Worm (Caenorhabditis elegans) whole organism, L3 larva: ENCODE results near the gene F12F6.7.

Experiments used
- R02D3.7 ChIP-seq: fragments of 150-350 bp; optimal IDR thresholded peaks from 2 replicates; lab custom pipeline; 2014; ENCODE audit warnings: missing biosample characterization, missing genetic modification characterization
- aly-2 ChIP-seq: fragments of 150-350 bp; optimal IDR thresholded peaks from 2 replicates; lab custom pipeline; 2014; ENCODE audit warnings: missing biosample characterization, missing genetic modification characterization
- ama-1 ChIP-seq: fragments of 150-350 bp; optimal IDR thresholded peaks from 2 replicates; lab custom pipeline; 2018
- ceh-16 ChIP-seq: sonication (generic microtip); optimal IDR thresholded peaks from 2 replicates; lab custom pipeline; 2017; ENCODE audit warnings: missing biosample characterization, missing genetic modification characterization
- ceh-28 ChIP-seq: fragments of 150-350 bp; optimal IDR thresholded peaks from 2 replicates; lab custom pipeline; 2014; ENCODE audit warnings: missing biosample characterization, missing genetic modification reagents, missing genetic modification characterization
- ceh-82 ChIP-seq: fragments of 150-350 bp; optimal IDR thresholded peaks from 2 replicates; lab custom pipeline; 2014; ENCODE audit warnings: missing biosample characterization, missing genetic modification characterization
- ceh-9 ChIP-seq: sonication (generic microtip); optimal IDR thresholded peaks from 2 replicates; lab custom pipeline; 2018; ENCODE audit warnings: missing biosample characterization, missing genetic modification characterization
- daf-12 ChIP-seq: fragments of 150-350 bp; optimal IDR thresholded peaks from 2 replicates; lab custom pipeline; 2014; ENCODE audit warnings: missing biosample characterization, missing genetic modification reagents, missing genetic modification characterization
- egl-27 ChIP-seq: sonication (generic microtip); optimal IDR thresholded peaks from 4 replicates; lab custom pipeline; 2017; ENCODE audit warnings: missing biosample characterization, missing genetic modification reagents, missing genetic modification characterization
- egl-5 ChIP-seq: fragments of 150-350 bp; optimal IDR thresholded peaks from 2 replicates; lab custom pipeline; 2017; ENCODE audit warnings: missing biosample characterization, missing genetic modification reagents, missing genetic modification characterization, inconsistent platforms
- elt-2 ChIP-seq: sonication (generic microtip); optimal IDR thresholded peaks from 2 replicates; lab custom pipeline; 2016; ENCODE audit warnings: missing genetic modification reagents, mild to moderate bottlenecking, missing genetic modification characterization, missing compliant biosample characterization
- elt-3 ChIP-seq, 3 experiments: fragments of 150-350 bp in 1 of 3; sonication (generic microtip) in 2 of 3; optimal IDR thresholded peaks; 2 replicates in 2 of 3; 4 replicates in 1 of 3; lab custom pipeline; 2014 to 2017; ENCODE audit warnings: missing biosample characterization in 3 of 3, missing genetic modification characterization in 3 of 3
- eor-1 ChIP-seq, 2 experiments: fragments of 150-350 bp; optimal IDR thresholded peaks; 2 replicates each; lab custom pipeline; 2014 to 2018; ENCODE audit warnings: missing biosample characterization in 2 of 2, missing genetic modification characterization in 2 of 2
- fkh-10 ChIP-seq: sonication (generic microtip); optimal IDR thresholded peaks from 2 replicates; lab custom pipeline; 2017; ENCODE audit warnings: missing biosample characterization, missing genetic modification reagents, missing genetic modification characterization
- fos-1 ChIP-seq: fragments of 150-350 bp; optimal IDR thresholded peaks from 2 replicates; lab custom pipeline; 2014; ENCODE audit warnings: missing biosample characterization, missing genetic modification characterization
- hmg-11 ChIP-seq: sonication (generic microtip); optimal IDR thresholded peaks from 2 replicates; lab custom pipeline; 2016; ENCODE audit warnings: missing genetic modification characterization, missing compliant biosample characterization
- jun-1 ChIP-seq: fragments of 150-350 bp; optimal IDR thresholded peaks from 2 replicates; lab custom pipeline; 2014; ENCODE audit warnings: missing biosample characterization, missing genetic modification reagents, missing genetic modification characterization
- lin-15B ChIP-seq: fragments of 150-350 bp; optimal IDR thresholded peaks from 2 replicates; lab custom pipeline; 2014; ENCODE audit warnings: missing biosample characterization, missing genetic modification characterization
- lin-39 ChIP-seq: fragments of 150-350 bp; optimal IDR thresholded peaks from 2 replicates; lab custom pipeline; 2018; ENCODE audit warnings: missing biosample characterization, missing genetic modification reagents, missing genetic modification characterization
- lsy-12 ChIP-seq: sonication (generic microtip); optimal IDR thresholded peaks from 2 replicates; lab custom pipeline; 2016; ENCODE audit warnings: mild to moderate bottlenecking, missing genetic modification characterization, missing compliant biosample characterization
- mml-1 ChIP-seq: fragments of 150-350 bp; sonication (generic microtip); optimal IDR thresholded peaks from 3 replicates; lab custom pipeline; 2014; ENCODE audit warnings: missing biosample characterization, missing genetic modification characterization
- nfya-1 ChIP-seq: sonication (generic microtip); optimal IDR thresholded peaks from 2 replicates; lab custom pipeline; 2017; ENCODE audit warnings: missing genetic modification characterization, mild to moderate bottlenecking, missing compliant biosample characterization, antibody characterized with exemption, moderate library complexity; ENCODE audit not compliant: insufficient read depth
- nhr-11 ChIP-seq: fragments of 150-350 bp; optimal IDR thresholded peaks from 2 replicates; lab custom pipeline; 2014; ENCODE audit warnings: missing biosample characterization, missing genetic modification characterization
- nhr-23 ChIP-seq: fragments of 150-350 bp; optimal IDR thresholded peaks from 2 replicates; lab custom pipeline; 2014; ENCODE audit warnings: missing biosample characterization, missing genetic modification reagents, missing genetic modification characterization
- nhr-28 ChIP-seq: fragments of 150-350 bp; optimal IDR thresholded peaks from 2 replicates; lab custom pipeline; 2014; ENCODE audit warnings: missing biosample characterization, missing genetic modification characterization
- nhr-67 ChIP-seq: fragments of 150-350 bp; optimal IDR thresholded peaks from 2 replicates; lab custom pipeline; 2014; ENCODE audit warnings: missing biosample characterization, missing genetic modification characterization
- nhr-76 ChIP-seq: fragments of 150-350 bp; sonication (generic microtip); optimal IDR thresholded peaks from 5 replicates; lab custom pipeline; 2014; ENCODE audit warnings: missing biosample characterization, missing genetic modification characterization
- nhr-77 ChIP-seq: fragments of 150-350 bp; optimal IDR thresholded peaks from 2 replicates; lab custom pipeline; 2014; ENCODE audit warnings: missing biosample characterization, missing genetic modification characterization
- pha-4 ChIP-seq: fragments of 150-350 bp; optimal IDR thresholded peaks from 2 replicates; lab custom pipeline; 2014; ENCODE audit warnings: missing biosample characterization, missing genetic modification reagents, missing genetic modification characterization
- pqm-1 ChIP-seq: fragments of 150-350 bp; optimal IDR thresholded peaks from 2 replicates; lab custom pipeline; 2017; ENCODE audit warnings: missing biosample characterization, missing genetic modification characterization, inconsistent platforms
- sea-2 ChIP-seq: fragments of 150-350 bp; sonication (generic microtip); optimal IDR thresholded peaks from 4 replicates; lab custom pipeline; 2014; ENCODE audit warnings: missing biosample characterization, missing genetic modification reagents, missing genetic modification characterization
- skn-1 ChIP-seq: fragments of 150-350 bp; optimal IDR thresholded peaks from 2 replicates; lab custom pipeline; 2014; ENCODE audit warnings: missing biosample characterization, missing genetic modification characterization
- snpc-4 ChIP-seq: fragments of 150-350 bp; optimal IDR thresholded peaks from 2 replicates; lab custom pipeline; 2014; ENCODE audit warnings: missing biosample characterization, missing genetic modification characterization
- tbx-2 ChIP-seq: sonication (generic microtip); optimal IDR thresholded peaks from 2 replicates; lab custom pipeline; 2016; ENCODE audit warnings: mild to moderate bottlenecking, missing genetic modification characterization, missing compliant biosample characterization
- unc-39 ChIP-seq: sonication (generic microtip); optimal IDR thresholded peaks from 4 replicates; lab custom pipeline; 2017; ENCODE audit warnings: missing biosample characterization, missing genetic modification characterization
- unc-62 ChIP-seq: fragments of 150-350 bp; sonication (generic microtip); optimal IDR thresholded peaks from 4 replicates; lab custom pipeline; 2014; ENCODE audit warnings: missing biosample characterization, missing genetic modification reagents, missing genetic modification characterization
- zag-1 ChIP-seq: fragments of 150-350 bp; optimal IDR thresholded peaks from 2 replicates; lab custom pipeline; 2014; ENCODE audit warnings: missing biosample characterization, missing genetic modification characterization
- ztf-11 ChIP-seq: fragments of 150-350 bp; optimal IDR thresholded peaks from 2 replicates; lab custom pipeline; 2014; ENCODE audit warnings: missing biosample characterization, missing genetic modification characterization
- ztf-4 ChIP-seq: fragments of 150-350 bp; optimal IDR thresholded peaks from 2 replicates; lab custom pipeline; 2014; ENCODE audit warnings: missing biosample characterization, missing genetic modification characterization

Gene F12F6.7

DNA sequence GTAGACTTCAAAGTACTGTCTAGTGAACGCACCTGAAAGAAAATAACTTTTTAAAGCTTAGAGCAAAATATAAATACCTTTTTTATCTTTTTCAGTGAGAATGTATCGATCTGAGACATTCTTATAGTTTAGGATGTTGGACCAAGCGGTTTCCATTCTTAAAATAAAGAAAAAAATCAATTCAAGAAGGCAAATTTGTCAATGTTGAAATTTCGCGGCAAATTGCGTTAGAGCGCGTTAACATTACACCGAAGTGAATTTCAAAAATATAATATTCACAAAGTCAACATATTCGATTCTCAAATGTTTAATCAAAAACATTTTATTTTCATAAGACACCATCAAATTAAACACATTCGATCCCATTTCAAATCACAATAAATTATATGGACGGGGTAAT, at the start of gene F12F6.7:
F12F6.7 (minus strand) TSS at position 157 of the 400 bp plus-strand sequence.
- TF ChIP-seq R02D3.7 (tag; lab: Kevin White, UChicago), result no peak
- peak; percentile 79 for TF ChIP-seq aly-2 (tag; lab: Kevin White, UChicago)

DNA sequence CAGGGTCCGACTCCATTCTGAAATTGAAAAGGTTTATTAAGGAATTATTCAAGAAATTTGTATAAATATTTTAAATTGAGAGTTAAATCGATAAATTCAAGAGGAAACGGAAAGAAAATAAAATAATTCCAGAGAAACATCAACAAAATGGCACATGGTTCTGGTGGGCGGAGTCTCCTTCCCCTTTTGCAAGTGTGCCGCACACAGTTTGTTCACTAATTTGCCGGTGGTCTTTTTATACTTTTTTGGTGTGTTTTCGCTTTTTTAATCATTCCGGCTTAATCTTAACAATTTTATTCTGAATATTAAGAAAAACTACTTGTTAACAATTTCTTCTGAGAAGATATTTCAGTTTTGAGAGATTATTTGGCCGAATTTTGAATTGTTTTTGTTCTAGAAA, 43.3 kb upstream of the F12F6.7 start, which contains the start of the genes ragc-1 and Y24F12A.1:
ragc-1 (minus strand) TSS at position 25 of the 400 bp plus-strand sequence.
Y24F12A.1 (plus strand) TSS at position 346 of the 400 bp plus-strand sequence.
- peak; percentile 42 for TF ChIP-seq egl-5 (tag; lab: Kevin White, UChicago)
- peak; percentile 37 for TF ChIP-seq lin-39 (tag; lab: Kevin White, UChicago)
- no peak for TF ChIP-seq ceh-28 (tag; lab: Kevin White, UChicago)
- TF ChIP-seq elt-2 (tag; lab: Kevin White, UChicago), result peak; percentile 47
- no peak for TF ChIP-seq eor-1 (tag; optimal IDR thresholded peaks at IDR 0.05; lab: Kevin White, UChicago)
- peak; percentile 42 for TF ChIP-seq lin-15B (tag; lab: Kevin White, UChicago)
- peak; percentile 19 for TF ChIP-seq nhr-23 (tag; lab: Kevin White, UChicago)
- TF ChIP-seq R02D3.7 (tag; lab: Kevin White, UChicago), result no peak
- TF ChIP-seq fos-1 (tag; lab: Kevin White, UChicago), result no peak
- TF ChIP-seq snpc-4, result peak; percentile 71
- no peak for TF ChIP-seq nhr-28
- TF ChIP-seq nfya-1 (tag; lab: Kevin White, UChicago), result peak; percentile 59
- TF ChIP-seq nhr-11, result no peak
- TF ChIP-seq hmg-11 (tag; lab: Kevin White, UChicago), result no peak
- no peak for TF ChIP-seq lsy-12
- TF ChIP-seq pha-4, result peak; percentile 84
- TF ChIP-seq ztf-4 (tag; lab: Kevin White, UChicago), result no peak
- no peak for TF ChIP-seq nhr-76 (tag; lab: Kevin White, UChicago)
- no peak for TF ChIP-seq unc-39 (tag; lab: Kevin White, UChicago)
- no peak for TF ChIP-seq mml-1 (tag; lab: Kevin White, UChicago)

DNA sequence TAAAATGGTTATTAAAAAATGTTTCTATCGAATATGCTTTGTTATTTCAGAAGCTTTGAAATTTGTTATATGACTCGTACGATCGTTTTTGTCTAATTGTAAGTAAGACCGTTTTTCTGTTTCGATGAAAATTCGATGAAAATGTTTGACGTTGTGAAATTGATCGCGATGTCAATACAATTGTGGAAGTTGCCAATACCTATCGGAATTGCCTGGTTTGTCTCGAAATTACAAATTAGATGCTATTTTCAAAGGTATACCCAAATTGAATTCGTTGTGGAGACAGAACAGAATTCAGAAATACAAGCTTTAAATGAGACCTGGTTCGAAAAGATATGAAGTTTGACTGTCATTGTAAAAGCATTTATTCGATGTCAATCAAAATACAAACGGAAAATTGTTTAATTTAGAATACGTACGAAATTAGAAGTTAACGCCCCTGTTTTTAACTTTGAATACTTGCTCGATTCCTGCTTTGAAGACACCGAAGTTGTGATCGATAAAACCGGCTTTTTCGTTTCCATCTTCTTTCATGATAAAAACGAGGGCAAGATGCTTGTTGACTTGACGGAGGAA, 41.7 kb upstream of the F12F6.7 start:
- TF ChIP-seq lin-15B (tag; lab: Kevin White, UChicago) (no peak), fos-1 (tag; lab: Kevin White, UChicago) (no peak), unc-62 (GFP tag; lab: Kevin White, UChicago) (no peak), pha-4 (no peak), ztf-11 (tag; lab: Kevin White, UChicago) (no peak), elt-3 (tag; optimal IDR thresholded peaks at IDR 0.05; lab: Kevin White, UChicago) (no peak), ama-1 (lab: Kevin White, UChicago) (no peak), nhr-11 (no peak), nhr-77 (tag; lab: Kevin White, UChicago) (no peak), snpc-4 (no peak), ztf-4 (tag; lab: Kevin White, UChicago) (no peak), ceh-9 (tag; lab: Kevin White, UChicago) (no peak), lsy-12 (no peak)

DNA sequence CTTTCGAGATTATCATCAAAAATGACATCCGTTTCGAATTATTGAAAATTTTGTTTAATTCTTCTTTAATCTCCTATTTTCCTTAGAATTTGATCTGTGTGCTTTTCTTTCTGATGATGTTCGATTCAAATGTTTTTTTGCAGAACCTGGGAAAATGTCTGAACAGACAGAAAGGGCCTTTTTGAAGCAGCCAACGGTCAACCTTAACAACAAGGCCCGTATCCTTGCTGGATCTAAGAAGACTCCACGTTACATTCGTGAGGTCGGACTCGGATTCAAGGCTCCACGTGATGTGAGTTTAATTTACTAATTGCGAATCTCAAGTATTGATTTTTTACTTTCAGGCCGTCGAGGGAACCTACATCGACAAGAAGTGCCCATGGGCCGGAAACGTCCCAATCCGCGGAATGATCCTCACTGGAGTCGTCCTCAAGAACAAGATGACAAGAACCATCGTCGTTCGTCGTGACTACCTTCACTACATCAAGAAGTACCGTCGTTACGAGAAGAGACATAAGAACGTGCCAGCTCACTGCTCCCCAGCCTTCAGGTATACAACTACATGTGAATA, 41.0 kb upstream of the F12F6.7 start, which contains the start of gene rps-11:
rps-11 (plus strand) TSS at position 144 of the 571 bp plus-strand sequence.
- no peak for TF ChIP-seq R02D3.7 (tag; lab: Kevin White, UChicago)
- TF ChIP-seq ceh-28 (tag; lab: Kevin White, UChicago), result no peak
- TF ChIP-seq egl-27 (tag; lab: Kevin White, UChicago), result no peak

DNA sequence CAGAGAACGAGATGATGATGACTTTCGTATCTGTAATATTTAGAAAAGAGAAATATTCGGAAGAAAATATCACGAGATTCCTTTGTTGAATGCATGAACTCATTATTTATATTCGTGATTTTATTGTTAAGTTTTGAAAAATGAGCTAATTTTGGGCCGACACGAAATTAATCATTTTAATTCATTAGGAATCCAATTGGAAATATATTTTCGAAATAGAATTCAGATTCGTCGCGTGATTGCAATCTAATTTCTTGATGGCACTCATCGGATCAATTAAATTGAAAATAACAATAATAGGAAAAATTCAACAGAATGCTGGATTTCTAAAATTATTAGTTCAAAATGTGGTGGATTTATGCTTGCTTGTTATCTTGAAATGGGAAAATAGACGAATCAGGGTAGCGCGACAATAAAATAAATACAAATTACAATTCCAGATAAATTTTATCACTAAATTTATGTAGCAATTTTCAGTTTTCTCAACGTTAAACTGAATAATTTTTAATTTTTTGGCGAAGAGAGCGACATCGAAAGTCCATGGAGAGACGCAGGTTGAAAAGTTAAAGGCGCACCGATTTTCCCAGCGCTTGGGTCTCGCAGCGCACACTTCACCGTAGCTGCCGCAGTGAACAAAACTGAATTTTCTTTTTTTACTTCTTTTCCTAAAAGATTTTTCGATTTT, 40.2 kb upstream of the F12F6.7 start:
- no peak for TF ChIP-seq zag-1 (tag; lab: Kevin White, UChicago)
- TF ChIP-seq ceh-16 (tag; lab: Kevin White, UChicago), result no peak
- no peak for TF ChIP-seq mml-1 (tag; lab: Kevin White, UChicago)
- no peak for TF ChIP-seq nhr-28
- no peak for TF ChIP-seq sea-2 (GFP tag; lab: Kevin White, UChicago)
- TF ChIP-seq fos-1 (tag; lab: Kevin White, UChicago), result no peak
- TF ChIP-seq ceh-82 (tag; lab: Kevin White, UChicago), result no peak
- peak; percentile 77 for TF ChIP-seq pha-4
- TF ChIP-seq elt-3 (tag; optimal IDR thresholded peaks at IDR 0.05; lab: Kevin White, UChicago), result no peak
- no peak for TF ChIP-seq nhr-11
- no peak for TF ChIP-seq ceh-9 (tag; lab: Kevin White, UChicago)
- TF ChIP-seq pqm-1 (tag; lab: Kevin White, UChicago), result peak; percentile 43
- TF ChIP-seq nhr-76 (tag; lab: Kevin White, UChicago), result no peak
- peak; percentile 90 for TF ChIP-seq hmg-11 (tag; lab: Kevin White, UChicago)
- TF ChIP-seq eor-1 (tag; optimal IDR thresholded peaks at IDR 0.05; lab: Kevin White, UChicago), result no peak
- TF ChIP-seq skn-1 (tag; lab: Kevin White, UChicago), result no peak
- no peak for TF ChIP-seq daf-12 (tag; lab: Kevin White, UChicago)
- TF ChIP-seq nfya-1 (tag; lab: Kevin White, UChicago), result peak; percentile 89
- peak; percentile 12 for TF ChIP-seq nhr-77 (tag; lab: Kevin White, UChicago)
- TF ChIP-seq ceh-28 (tag; lab: Kevin White, UChicago), result no peak
- TF ChIP-seq jun-1 (tag; lab: Kevin White, UChicago), result no peak
- TF ChIP-seq lin-39 (tag; lab: Kevin White, UChicago), result peak; percentile 74
- TF ChIP-seq egl-5 (tag; lab: Kevin White, UChicago), result no peak
- no peak for TF ChIP-seq tbx-2 (tag; lab: Kevin White, UChicago)
- TF ChIP-seq unc-62 (GFP tag; lab: Kevin White, UChicago), result no peak
- peak; percentile 14 for TF ChIP-seq ztf-4 (tag; lab: Kevin White, UChicago)
- TF ChIP-seq nhr-67 (tag; lab: Kevin White, UChicago), result no peak
- no peak for TF ChIP-seq fkh-10 (GFP tag; lab: Kevin White, UChicago)
